Fruit fly (Drosophila melanogaster) whole organism, embryonic: ENCODE results near the gene Tsen34.

Source experiments
- B-H2 ChIP-seq: fragments of 200-800 bp; sonication (Bioruptor generic); optimal IDR thresholded peaks from 2 replicates; lab custom pipeline; 2018; ENCODE audit warnings: missing biosample characterization, mild to moderate bottlenecking, missing genetic modification characterization
- CG10209 ChIP-seq: fragments of 200-800 bp; sonication (Bioruptor generic); optimal IDR thresholded peaks from 3 replicates; lab custom pipeline; 2017; ENCODE audit warnings: missing biosample characterization, mild to moderate bottlenecking, missing genetic modification characterization, missing genetic modification reagents
- CG1024 ChIP-seq: fragments of 200-800 bp; sonication (Bioruptor generic); IDR thresholded peaks from 2 replicates; pipeline ENCODE4 v1.3.6; 2022; ENCODE audit warnings: missing biosample characterization, missing genetic modification characterization
- CG11247 ChIP-seq: fragments of 200-800 bp; sonication (Bioruptor generic); IDR thresholded peaks from 2 replicates; pipeline ENCODE4 v1.3.6; 2022; ENCODE audit warnings: missing biosample characterization, missing genetic modification characterization
- CG11696 ChIP-seq: fragments of 200-800 bp; sonication (Bioruptor generic); IDR thresholded peaks from 2 replicates; pipeline ENCODE4 v1.3.6; 2022; ENCODE audit warnings: missing biosample characterization, missing genetic modification characterization
- CG11723 ChIP-seq: fragments of 200-800 bp; sonication (Bioruptor generic); optimal IDR thresholded peaks from 2 replicates; lab custom pipeline; 2017; ENCODE audit warnings: missing biosample characterization, mild to moderate bottlenecking, missing genetic modification characterization
- CG1233 ChIP-seq: fragments of 200-800 bp; sonication (Bioruptor generic); optimal IDR thresholded peaks from 4 replicates; lab custom pipeline; 2018; ENCODE audit warnings: missing biosample characterization, mild to moderate bottlenecking, missing genetic modification characterization
- CG13624 ChIP-seq: fragments of 200-800 bp; sonication (Bioruptor generic); optimal IDR thresholded peaks from 2 replicates; lab custom pipeline; 2016; ENCODE audit warnings: missing biosample characterization, missing genetic modification characterization
- CG15696 ChIP-seq: fragments of 200-800 bp; sonication (Bioruptor generic); optimal IDR thresholded peaks from 2 replicates; lab custom pipeline; 2019; ENCODE audit warnings: missing biosample characterization, mild to moderate bottlenecking, missing genetic modification characterization, moderate library complexity
- CG1603 ChIP-seq: fragments of 200-800 bp; sonication (Bioruptor generic); optimal IDR thresholded peaks from 2 replicates; lab custom pipeline; 2019; ENCODE audit warnings: missing biosample characterization, mild to moderate bottlenecking, missing genetic modification characterization, moderate library complexity
- CG16779 ChIP-seq: fragments of 200-800 bp; sonication (Bioruptor generic); IDR thresholded peaks from 2 replicates; pipeline ENCODE4 v1.3.6; 2022; ENCODE audit warnings: missing biosample characterization, missing genetic modification characterization
- CG1832 ChIP-seq: fragments of 200-800 bp; sonication (Bioruptor generic); optimal IDR thresholded peaks from 2 replicates; lab custom pipeline; 2017; ENCODE audit warnings: missing biosample characterization, mild to moderate bottlenecking, missing genetic modification characterization, inconsistent platforms
- CG2120 ChIP-seq: fragments of 200-800 bp; sonication (Bioruptor generic); optimal IDR thresholded peaks from 3 replicates; lab custom pipeline; 2016; ENCODE audit warnings: missing biosample characterization, missing genetic modification characterization
- CG3838 ChIP-seq: fragments of 200-800 bp; sonication (Bioruptor generic); optimal IDR thresholded peaks from 3 replicates; lab custom pipeline; 2016; ENCODE audit warnings: missing biosample characterization, missing genetic modification characterization
- CG4617 ChIP-seq: fragments of 200-800 bp; sonication (Bioruptor generic); optimal IDR thresholded peaks from 3 replicates; lab custom pipeline; 2016; ENCODE audit warnings: missing biosample characterization, missing genetic modification characterization, borderline replicate concordance
- CG6854 ChIP-seq: fragments of 200-800 bp; sonication (Bioruptor generic); optimal IDR thresholded peaks from 3 replicates; lab custom pipeline; 2017; ENCODE audit warnings: missing biosample characterization, mild to moderate bottlenecking, missing genetic modification characterization
- CG9437 ChIP-seq: fragments of 200-800 bp; sonication (Bioruptor generic); optimal IDR thresholded peaks from 2 replicates; lab custom pipeline; 2018; ENCODE audit warnings: missing biosample characterization, mild to moderate bottlenecking, missing genetic modification characterization
- CG9727 ChIP-seq: fragments of 200-800 bp; sonication (Bioruptor generic); optimal IDR thresholded peaks from 3 replicates; lab custom pipeline; 2017; ENCODE audit warnings: missing biosample characterization, mild to moderate bottlenecking, missing genetic modification characterization
- CkIIα-i1 ChIP-seq: fragments of 200-800 bp; sonication (Bioruptor generic); IDR thresholded peaks from 2 replicates; pipeline ENCODE4 v1.3.6; 2022; ENCODE audit warnings: missing biosample characterization, missing genetic modification characterization
- D19B ChIP-seq: fragments of 200-800 bp; sonication (Bioruptor generic); optimal IDR thresholded peaks from 2 replicates; lab custom pipeline; 2017; ENCODE audit warnings: missing biosample characterization, mild to moderate bottlenecking, missing genetic modification characterization
- Dek ChIP-seq: fragments of 200-800 bp; sonication (Bioruptor generic); optimal IDR thresholded peaks from 3 replicates; lab custom pipeline; 2019; ENCODE audit warnings: missing biosample characterization, mild to moderate bottlenecking, missing genetic modification characterization, moderate library complexity
- Dll ChIP-seq: fragments of 200-800 bp; sonication (Bioruptor generic); IDR thresholded peaks from 4 replicates; pipeline ENCODE4 v1.3.6; 2022; ENCODE audit warnings: missing biosample characterization, missing genetic modification characterization; ENCODE audit not compliant: partially characterized antibody
- Lpt ChIP-seq: fragments of >200 bp; optimal IDR thresholded peaks from 2 replicates; lab custom pipeline; 2018; ENCODE audit warnings: missing biosample characterization, missing genetic modification characterization
- MBD-R2 ChIP-seq: fragments of 200-800 bp; sonication (Bioruptor generic); IDR thresholded peaks from 2 replicates; pipeline ENCODE4 v1.3.6; 2022; ENCODE audit warnings: missing biosample characterization, missing genetic modification characterization
- Max ChIP-seq: fragments of 200-800 bp; sonication (Bioruptor generic); optimal IDR thresholded peaks from 2 replicates; lab custom pipeline; 2016; ENCODE audit warnings: missing biosample characterization, mild to moderate bottlenecking, missing genetic modification characterization
- Meics ChIP-seq: fragments of 200-800 bp; sonication (Bioruptor generic); optimal IDR thresholded peaks from 2 replicates; lab custom pipeline; 2017; ENCODE audit warnings: missing biosample characterization, mild to moderate bottlenecking, missing genetic modification characterization
- Oli ChIP-seq: fragments of 200-800 bp; sonication (Bioruptor generic); optimal IDR thresholded peaks from 2 replicates; lab custom pipeline; 2018; ENCODE audit warnings: missing biosample characterization, mild to moderate bottlenecking, missing genetic modification characterization, moderate library complexity
- Poxn ChIP-seq: fragments of 200-800 bp; sonication (Bioruptor generic); IDR thresholded peaks from 2 replicates; pipeline ENCODE4 v1.3.6; 2022; ENCODE audit warnings: missing biosample characterization, missing genetic modification characterization
- Vsx1 ChIP-seq: fragments of 200-800 bp; sonication (Bioruptor generic); optimal IDR thresholded peaks from 2 replicates; lab custom pipeline; 2017; ENCODE audit warnings: missing biosample characterization, mild to moderate bottlenecking, missing genetic modification characterization, missing genetic modification reagents
- bab2 ChIP-seq: fragments of 200-800 bp; sonication (Bioruptor generic); optimal IDR thresholded peaks from 2 replicates; lab custom pipeline; 2016; ENCODE audit warnings: missing biosample characterization, missing genetic modification characterization
- croc ChIP-seq: fragments of 200-800 bp; sonication (Bioruptor generic); conservative IDR thresholded peaks from 3 replicates; pipeline ENCODE4 v1.3.6; 2022; ENCODE audit warnings: missing biosample characterization, missing genetic modification characterization
- dpn ChIP-seq, 2 experiments: fragments of 200-800 bp; sonication (Bioruptor generic); optimal IDR thresholded peaks; 3 replicates each; lab custom pipeline; 2016; ENCODE audit warnings: missing biosample characterization in 2 of 2, missing genetic modification characterization in 2 of 2
- en ChIP-seq: fragments of 200-800 bp; sonication (Bioruptor generic); optimal IDR thresholded peaks from 2 replicates; lab custom pipeline; 2016; ENCODE audit warnings: missing biosample characterization, missing genetic modification characterization
- gcm ChIP-seq: fragments of 200-800 bp; sonication (Bioruptor generic); optimal IDR thresholded peaks from 2 replicates; lab custom pipeline; 2019; ENCODE audit warnings: missing biosample characterization, mild to moderate bottlenecking, missing genetic modification characterization, moderate library complexity
- grn ChIP-seq: fragments of 200-800 bp; sonication (Bioruptor generic); optimal IDR thresholded peaks from 3 replicates; lab custom pipeline; 2017; ENCODE audit warnings: missing biosample characterization, missing genetic modification characterization
- gro ChIP-seq: fragments of 200-800 bp; sonication (Bioruptor generic); optimal IDR thresholded peaks from 2 replicates; lab custom pipeline; 2016; ENCODE audit warnings: missing biosample characterization, missing genetic modification characterization
- inv ChIP-seq: fragments of 200-800 bp; sonication (Bioruptor generic); IDR thresholded peaks from 2 replicates; pipeline ENCODE4 v1.3.6; 2022; ENCODE audit warnings: missing biosample characterization, missing genetic modification characterization; ENCODE audit not compliant: partially characterized antibody
- oc ChIP-seq: fragments of 200-800 bp; sonication (Bioruptor generic); optimal IDR thresholded peaks from 2 replicates; lab custom pipeline; 2018; ENCODE audit warnings: missing biosample characterization, mild to moderate bottlenecking, missing genetic modification characterization, moderate library complexity
- pros ChIP-seq: fragments of 200-800 bp; sonication (Bioruptor generic); optimal IDR thresholded peaks from 3 replicates; lab custom pipeline; 2019; ENCODE audit warnings: missing biosample characterization, mild to moderate bottlenecking, missing genetic modification characterization, moderate library complexity
- rib ChIP-seq: fragments of 200-800 bp; sonication (Bioruptor generic); IDR thresholded peaks from 2 replicates; pipeline ENCODE4 v1.3.6; 2022; ENCODE audit warnings: missing biosample characterization, missing genetic modification characterization
- run ChIP-seq: fragments of 200-800 bp; sonication (Bioruptor generic); optimal IDR thresholded peaks from 3 replicates; lab custom pipeline; 2018; ENCODE audit warnings: missing biosample characterization, mild to moderate bottlenecking, missing genetic modification characterization
- sim ChIP-seq: fragments of 200-800 bp; sonication (Bioruptor generic); IDR thresholded peaks from 2 replicates; pipeline ENCODE4 v1.3.6; 2022; ENCODE audit warnings: missing biosample characterization, missing genetic modification characterization
- sug ChIP-seq: fragments of 200-800 bp; optimal IDR thresholded peaks from 2 replicates; lab custom pipeline; 2019; ENCODE audit warnings: missing biosample characterization, mild to moderate bottlenecking, missing genetic modification characterization, moderate library complexity
- tgo ChIP-seq: fragments of 200-800 bp; sonication (Bioruptor generic); IDR thresholded peaks from 3 replicates; pipeline ENCODE4 v1.3.6; 2022; ENCODE audit warnings: missing biosample characterization, missing genetic modification characterization
- tin ChIP-seq: fragments of 200-800 bp; sonication (Bioruptor generic); optimal IDR thresholded peaks from 3 replicates; lab custom pipeline; 2016; ENCODE audit warnings: missing biosample characterization, missing genetic modification characterization
- twi ChIP-seq: fragments of 200-800 bp; optimal IDR thresholded peaks from 2 replicates; lab custom pipeline; 2019; ENCODE audit warnings: missing biosample characterization, mild to moderate bottlenecking, missing genetic modification characterization, moderate library complexity
- tx ChIP-seq: fragments of 200-800 bp; sonication (Bioruptor generic); optimal IDR thresholded peaks from 2 replicates; lab custom pipeline; 2016; ENCODE audit warnings: missing biosample characterization, missing genetic modification characterization
- vnd ChIP-seq: fragments of 200-800 bp; sonication (Bioruptor generic); IDR thresholded peaks from 3 replicates; pipeline ENCODE4 v1.3.6; 2022; ENCODE audit warnings: missing biosample characterization, missing genetic modification characterization; ENCODE audit not compliant: partially characterized antibody
- yki ChIP-seq: fragments of >200 bp; optimal IDR thresholded peaks from 3 replicates; lab custom pipeline; 2018

Tsen34 gene

DNA sequence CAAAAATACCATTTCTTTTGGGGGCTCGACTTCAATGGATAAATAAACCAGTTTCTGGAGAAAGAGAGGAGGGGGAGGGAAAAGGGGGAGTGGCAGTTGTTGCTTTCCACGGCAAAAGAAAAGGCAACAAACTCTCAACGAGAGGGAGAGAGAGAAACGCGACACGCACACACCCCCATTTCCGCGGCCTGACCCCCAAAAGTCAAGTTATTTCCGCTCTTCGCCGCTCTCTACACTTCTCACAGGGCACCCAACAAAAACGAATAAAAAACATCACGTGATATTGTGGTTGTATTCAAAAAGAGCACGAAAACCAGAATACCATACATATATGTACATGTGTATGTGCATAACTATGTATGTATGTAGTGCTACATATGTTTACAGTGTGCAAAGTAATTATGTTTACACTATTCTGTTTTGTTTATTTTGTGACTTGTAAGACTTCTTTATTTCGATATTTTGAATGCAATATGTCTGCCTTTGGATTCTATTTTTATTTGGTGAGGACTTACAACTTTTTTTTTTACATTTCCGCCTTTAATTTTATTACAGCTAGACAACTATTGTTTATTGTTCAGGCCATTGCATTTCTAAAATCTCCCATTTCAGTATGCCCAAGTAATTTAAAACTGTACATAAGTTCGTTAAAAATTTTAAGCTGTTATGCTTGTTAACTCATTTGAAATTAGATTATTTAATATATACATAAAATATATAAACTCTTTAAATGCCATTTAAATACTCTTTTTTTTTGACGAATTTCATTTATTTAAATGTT is 19.6 kb upstream of the Tsen34 start (continued):
- TF ChIP-seq gcm (GFP tag; lab: Kevin White, UChicago) (peak; percentile 72), bab2 (GFP tag; lab: Kevin White, UChicago) (peak; percentile 31), Lpt (GFP tag; lab: Kevin White, UChicago) (no peak), B-H2 (GFP tag; lab: Kevin White, UChicago) (peak; percentile 67), CG11723 (GFP tag; lab: Kevin White, UChicago) (peak; percentile 21), croc (GFP tag; lab: Robert Waterston, UW) (peak; percentile 14; the same call in 1 of the 3 replicates), CG2120 (GFP tag; lab: Kevin White, UChicago) (peak; percentile 58), CG1832 (GFP tag; lab: Kevin White, UChicago) (no peak), gro (GFP tag; lab: Kevin White, UChicago) (peak; percentile 64), vnd (GFP tag; lab: Robert Waterston, UW) (no peak), inv (no peak), Vsx1 (peak; percentile 45), run (peak; percentile 90), MBD-R2 (no peak; the same call in 1 of the 2 replicates), CG1024 (GFP tag; lab: Robert Waterston, UW) (no peak), CG16779 (GFP tag; lab: Robert Waterston, UW) (no peak), CG11247 (GFP tag; lab: Robert Waterston, UW) (peak; percentile 32), CG9437 (GFP tag; lab: Kevin White, UChicago) (peak; percentile 84), CG1233 (GFP tag; lab: Kevin White, UChicago) (peak; percentile 77), tin (GFP tag; lab: Kevin White, UChicago) (peak; percentile 50), yki (lab: Kevin White, UChicago) (no peak), Poxn (no peak), sug (tag; lab: Kevin White, UChicago) (peak; percentile 80), CG4617 (peak; percentile 2), tgo (peak; percentile 26; the same call in 2 of the 3 replicates), Meics (peak; percentile 74), twi (tag; lab: Kevin White, UChicago) (peak; percentile 69), Oli (tag; lab: Kevin White, UChicago) (peak; percentile 79), CG13624 (GFP tag; lab: Kevin White, UChicago) (peak; percentile 29), CG15696 (tag; lab: Kevin White, UChicago) (peak; percentile 66), CG3838 (GFP tag; lab: Kevin White, UChicago) (no peak), CkIIα-i1 (GFP tag; lab: Robert Waterston, UW) (no peak), oc (tag; lab: Kevin White, UChicago) (peak; percentile 49), en (GFP tag; lab: Kevin White, UChicago) (peak; percentile 53), Max (peak; percentile 46), CG11696 (GFP tag; lab: Robert Waterston, UW) (no peak; the same call in 1 of the 2 replicates), dpn (GFP tag; optimal IDR thresholded peaks at IDR 0.05; lab: Kevin White, UChicago) (peak; percentile 34 to 64), grn (GFP tag; lab: Kevin White, UChicago) (no peak), CG10209 (GFP tag; lab: Kevin White, UChicago) (peak; percentile 76), D19B (GFP tag; lab: Kevin White, UChicago) (peak; percentile 29), CG9727 (GFP tag; lab: Kevin White, UChicago) (peak; percentile 86), rib (GFP tag; lab: Robert Waterston, UW) (peak; percentile 55), Dll (GFP tag; lab: Robert Waterston, UW) (0 out of 4 replicates have a peak, but pooled peaks have one; percentile 52), CG6854 (GFP tag; lab: Kevin White, UChicago) (peak; percentile 72), pros (peak; percentile 99), Dek (tag; lab: Kevin White, UChicago) (peak; percentile 26), tx (GFP tag; lab: Kevin White, UChicago) (peak; percentile 15), sim (no peak), CG1603 (tag; lab: Kevin White, UChicago) (peak; percentile 63)
